Fruit fly (Drosophila melanogaster): ENCODE measurements around the gene CG15599.

Gene CG15599

dm6 chrX:15712409-15712808 is 23.8 kb upstream of the CG15599 start, which contains the start of gene HUWE1 (continued):
- peak; percentile 38 for TF ChIP-seq zfh2 (GFP tag; optimal IDR thresholded peaks at IDR 0.05)
- no peak for TF ChIP-seq CG18262 (tag; optimal IDR thresholded peaks at IDR 0.05)
- no peak for TF ChIP-seq Oli (tag; optimal IDR thresholded peaks at IDR 0.05)
- TF ChIP-seq CG4360 (GFP tag; IDR thresholded peaks at IDR 0.05), result peak; percentile 45; the same call in 1 of the 2 replicates
- TF ChIP-seq repo (GFP tag; optimal IDR thresholded peaks at IDR 0.05), result no peak
- TF ChIP-seq CG3065 (GFP tag; optimal IDR thresholded peaks at IDR 0.05), result no peak
- TF ChIP-seq CG6765 (GFP tag; optimal IDR thresholded peaks at IDR 0.05), result no peak
- TF ChIP-seq CG30403 (GFP tag; optimal IDR thresholded peaks at IDR 0.05), result no peak
- no peak for TF ChIP-seq Hsf (GFP tag; optimal IDR thresholded peaks at IDR 0.05)
- no peak for TF ChIP-seq sens (GFP tag)
- no peak for TF ChIP-seq exex (tag; optimal IDR thresholded peaks at IDR 0.05)
- no peak for TF ChIP-seq Mrtf (GFP tag; IDR thresholded peaks at IDR 0.05)
- TF ChIP-seq CG31388 (GFP tag; optimal IDR thresholded peaks at IDR 0.05), result no peak
- peak; percentile 77 for TF ChIP-seq Neu2 (GFP tag; optimal IDR thresholded peaks at IDR 0.05; ENCODE audit: borderline replicate concordance)
- peak; percentile 17 for TF ChIP-seq YL-1 (GFP tag; optimal IDR thresholded peaks at IDR 0.05)
- no peak for TF ChIP-seq ken (GFP tag; IDR thresholded peaks at IDR 0.05)
- peak; percentile 57 for TF ChIP-seq nerfin-2 (GFP tag; IDR thresholded peaks at IDR 0.05; ENCODE audit: partially characterized antibody)
- peak in 1 of 2 experiments; percentile 29 for TF ChIP-seq crp (GFP tag; optimal IDR thresholded peaks at IDR 0.05)
- TF ChIP-seq HLH4C (GFP tag; IDR thresholded peaks at IDR 0.05; ENCODE audit: partially characterized antibody), result peak; percentile 71
- no peak for TF ChIP-seq CG4854 (GFP tag; optimal IDR thresholded peaks at IDR 0.05)
- peak; percentile 63 for TF ChIP-seq Ets97D (GFP tag; optimal IDR thresholded peaks at IDR 0.05)
- no peak for TF ChIP-seq Asciz (GFP tag; optimal IDR thresholded peaks at IDR 0.05)
- no peak for TF ChIP-seq Vsx1 (GFP tag; optimal IDR thresholded peaks at IDR 0.05)
- TF ChIP-seq CG34422 (GFP tag; IDR thresholded peaks at IDR 0.05), result no peak
- TF ChIP-seq bbx (GFP tag; IDR thresholded peaks at IDR 0.05; ENCODE audit: partially characterized antibody), result peak; percentile 83
- TF ChIP-seq CG2129 (GFP tag; IDR thresholded peaks at IDR 0.05; ENCODE audit: partially characterized antibody), result peak; percentile 53; the same call in 1 of the 2 replicates
- TF ChIP-seq CG32767 (GFP tag; IDR thresholded peaks at IDR 0.05), result no peak
- peak; percentile 5 for TF ChIP-seq CG33557 (GFP tag; optimal IDR thresholded peaks at IDR 0.05)
- no peak for TF ChIP-seq CG4730 (GFP tag; IDR thresholded peaks at IDR 0.05)
- peak; percentile 27 for TF ChIP-seq CG7987 (GFP tag; optimal IDR thresholded peaks at IDR 0.05)
- no peak for TF ChIP-seq CG17802 (tag; optimal IDR thresholded peaks at IDR 0.05)
- TF ChIP-seq nau (GFP tag; optimal IDR thresholded peaks at IDR 0.05), result no peak
- TF ChIP-seq BtbVII (GFP tag; optimal IDR thresholded peaks at IDR 0.05), result no peak
- peak; percentile 90 for TF ChIP-seq BEAF-32 (GFP tag; optimal IDR thresholded peaks at IDR 0.05)
- TF ChIP-seq row (GFP tag; IDR thresholded peaks at IDR 0.05), result peak; percentile 71
- TF ChIP-seq CG14965 (GFP tag; optimal IDR thresholded peaks at IDR 0.05; ENCODE audit: borderline replicate concordance), result no peak
- TF ChIP-seq CG9876 (GFP tag; optimal IDR thresholded peaks at IDR 0.05), result no peak
- no peak for TF ChIP-seq E2f1 (GFP tag; IDR thresholded peaks at IDR 0.05)
- TF ChIP-seq CG10267 (tag; optimal IDR thresholded peaks at IDR 0.05), result peak; percentile 94
- no peak for TF ChIP-seq maf-S (GFP tag; optimal IDR thresholded peaks at IDR 0.05)
- TF ChIP-seq Hr51 (GFP tag; optimal IDR thresholded peaks at IDR 0.05), result no peak
- TF ChIP-seq CG17186 (GFP tag; optimal IDR thresholded peaks at IDR 0.05), result peak; percentile 56
- no peak for TF ChIP-seq lbe (GFP tag; optimal IDR thresholded peaks at IDR 0.05)
- TF ChIP-seq sisA (GFP tag; IDR thresholded peaks at IDR 0.05), result no peak
- no peak for TF ChIP-seq CkIIα-i1 (GFP tag; IDR thresholded peaks at IDR 0.05)
- no peak for TF ChIP-seq crc (GFP tag; optimal IDR thresholded peaks at IDR 0.05)
- TF ChIP-seq Camta (GFP tag; optimal IDR thresholded peaks at IDR 0.05), result no peak
- peak; percentile 68 for TF ChIP-seq nmo (GFP tag; optimal IDR thresholded peaks at IDR 0.05)
- TF ChIP-seq fd96Cb (tag; optimal IDR thresholded peaks at IDR 0.05), result no peak
- no peak for TF ChIP-seq D (optimal IDR thresholded peaks at IDR 0.05)
- no peak for TF ChIP-seq D (GFP tag; optimal IDR thresholded peaks at IDR 0.05)

All from whole organism, embryonic.